Worm (Caenorhabditis elegans): ENCODE results near the gene cutl-22.

The cutl-22 gene

ce11 chrV:1151324-1151742, 9.8 kb downstream of the cutl-22 start (continued):
- TF ChIP-seq mdl-1 (tag; optimal IDR thresholded peaks at IDR 0.05) (peak; percentile 96), unc-130 (GFP tag; optimal IDR thresholded peaks at IDR 0.05) (peak; percentile 44), daf-8 (GFP tag; IDR thresholded peaks at IDR 0.05) (peak; percentile 96), spr-3 (GFP tag; optimal IDR thresholded peaks at IDR 0.05) (peak; percentile 96)

DNA sequence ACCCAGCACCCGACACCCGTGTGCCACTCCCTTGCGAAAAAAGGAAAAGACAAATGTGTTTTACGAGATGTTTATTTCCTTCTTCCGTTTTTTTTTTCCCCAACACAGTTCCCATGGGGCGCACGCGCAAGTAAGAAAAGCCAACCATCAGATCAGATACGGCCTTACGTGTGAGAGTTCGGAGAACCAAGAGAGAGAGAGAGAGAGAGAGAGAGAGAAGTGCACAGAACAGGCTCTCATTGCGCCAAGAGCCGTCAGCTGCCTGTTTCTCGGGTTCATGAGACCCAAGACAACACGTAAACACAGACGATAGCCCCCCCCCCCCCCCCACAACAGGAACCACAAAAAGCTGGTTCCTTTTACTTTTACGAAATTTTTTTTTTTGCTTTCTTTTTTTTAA, 10.3 kb downstream of the cutl-22 start:
- TF ChIP-seq egl-43 (GFP tag; IDR thresholded peaks at IDR 0.05) (no peak), mdt-29 (GFP tag; IDR thresholded peaks at IDR 0.05) (no peak), lin-13 (GFP tag; optimal IDR thresholded peaks at IDR 0.05) (no peak), daf-8 (GFP tag; IDR thresholded peaks at IDR 0.05) (no peak), nhr-6 (tag; optimal IDR thresholded peaks at IDR 0.05) (no peak), ama-1 (optimal IDR thresholded peaks at IDR 0.05) (no peak), ceh-20 (GFP tag; IDR thresholded peaks at IDR 0.05) (peak; percentile 17; the same call in 1 of the 2 replicates), lin-1 (GFP tag; IDR thresholded peaks at IDR 0.05) (no peak), nhr-25 (tag; optimal IDR thresholded peaks at IDR 0.05; ENCODE audit: borderline replicate concordance, insufficient read depth) (no peak), pqm-1 (tag; optimal IDR thresholded peaks at IDR 0.05) (no peak), spr-1 (tag; optimal IDR thresholded peaks at IDR 0.05) (no peak), hlh-30 (tag; optimal IDR thresholded peaks at IDR 0.05; ENCODE audit: insufficient read depth) (peak; percentile 55)

DNA sequence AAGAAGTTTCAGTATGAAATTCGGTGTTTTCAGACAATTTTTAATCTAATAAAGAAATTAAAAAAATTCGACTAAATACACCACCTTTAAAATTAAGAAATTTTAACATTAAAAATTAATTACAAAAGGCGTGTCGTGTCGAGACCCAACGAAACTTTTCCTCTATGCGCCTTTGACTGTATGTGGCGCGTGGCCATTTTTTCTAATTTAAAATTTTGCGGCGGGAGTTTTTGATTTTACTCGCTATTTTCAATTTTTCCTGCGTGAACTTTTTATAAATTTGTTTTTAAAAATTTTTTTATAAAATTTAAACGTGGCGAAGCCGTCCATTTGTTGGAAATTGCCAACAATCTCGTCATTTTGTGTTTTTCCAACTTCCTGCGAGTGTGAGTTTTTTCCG, 11.2 kb downstream of the cutl-22 start:
- peak; percentile 62 for TF ChIP-seq lin-38 (GFP tag; IDR thresholded peaks at IDR 0.05)
- TF ChIP-seq madf-5 (GFP tag; IDR thresholded peaks at IDR 0.05): no peak
- no peak for TF ChIP-seq F37D6.2 (tag; optimal IDR thresholded peaks at IDR 0.05)
- peak; percentile 26 for TF ChIP-seq F49E8.2 (tag; optimal IDR thresholded peaks at IDR 0.05; ENCODE audit: borderline replicate concordance)
- TF ChIP-seq snpc-1.2 (GFP tag; IDR thresholded peaks at IDR 0.05): 0 out of 2 replicates have a peak, but pooled peaks have one; percentile 15
- no peak for TF ChIP-seq nhr-6 (tag; optimal IDR thresholded peaks at IDR 0.05)

ce11 chrV:1153387-1153786, 11.9 kb downstream of the cutl-22 start:
- no peak for TF ChIP-seq Y48G9A.11 (GFP tag; IDR thresholded peaks at IDR 0.05)
- TF ChIP-seq vab-7 (GFP tag; IDR thresholded peaks at IDR 0.05): 0 out of 2 replicates have a peak, but pooled peaks have one; percentile 19
- TF ChIP-seq nhr-11 (tag; optimal IDR thresholded peaks at IDR 0.05): no peak
- peak; percentile 29 for TF ChIP-seq sdz-12 (GFP tag; optimal IDR thresholded peaks at IDR 0.05)
- TF ChIP-seq aha-1 (tag): peak; percentile 92
- TF ChIP-seq nhr-6 (tag; optimal IDR thresholded peaks at IDR 0.05): peak; percentile 11
- TF ChIP-seq ctbp-1 (GFP tag; IDR thresholded peaks at IDR 0.05): no peak
- TF ChIP-seq unc-62 (GFP tag; optimal IDR thresholded peaks at IDR 0.05 in 1 of 2): peak in 1 of 2 experiments; percentile 39
- no peak for TF ChIP-seq unc-62 (tag; optimal IDR thresholded peaks at IDR 0.05)
- TF ChIP-seq Y105C5A.15 (GFP tag; IDR thresholded peaks at IDR 0.05): 0 out of 2 replicates have a peak, but pooled peaks have one; percentile 53
- 0 out of 2 replicates have a peak, but pooled peaks have one; percentile 33 for TF ChIP-seq php-3 (GFP tag; IDR thresholded peaks at IDR 0.05)

DNA sequence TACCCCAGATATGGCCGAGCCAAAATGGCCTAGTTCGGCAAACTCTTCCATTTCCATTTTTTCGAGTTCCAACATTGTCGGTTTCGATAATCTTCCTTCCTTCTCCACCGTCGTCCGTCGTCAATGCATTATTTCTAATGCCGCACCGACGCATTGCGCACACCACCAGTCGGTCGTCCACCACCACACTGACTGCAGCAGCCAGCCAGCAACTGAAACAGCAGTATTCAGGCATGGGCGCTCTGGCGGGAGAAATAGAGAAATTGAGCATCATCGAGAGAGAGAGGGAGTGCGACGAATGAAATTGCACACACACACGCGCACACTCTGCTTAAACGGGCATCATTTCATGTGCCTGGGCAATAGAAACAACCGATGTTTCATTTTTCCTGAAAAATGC, 12.4 kb downstream of the cutl-22 start:
- no peak for TF ChIP-seq Y48G9A.11 (GFP tag; IDR thresholded peaks at IDR 0.05)
- no peak for TF ChIP-seq ama-1 (optimal IDR thresholded peaks at IDR 0.05)
- TF ChIP-seq aly-2 (tag; optimal IDR thresholded peaks at IDR 0.05): no peak
- peak; percentile 65 for TF ChIP-seq mxl-3 (GFP tag; optimal IDR thresholded peaks at IDR 0.05)
- TF ChIP-seq hif-1 (tag; optimal IDR thresholded peaks at IDR 0.05): peak in 1 of 2 experiments; percentile 66
- TF ChIP-seq snpc-4 (tag; optimal IDR thresholded peaks at IDR 0.05): no peak
- no peak for TF ChIP-seq aha-1 (tag)
- TF ChIP-seq zfp-3 (GFP tag; conservative IDR thresholded peaks at IDR 0.05): no peak
- TF ChIP-seq ZK546.5 (tag; optimal IDR thresholded peaks at IDR 0.05): no peak
- peak in 1 of 2 experiments; percentile 57 for TF ChIP-seq unc-62 (GFP tag; optimal IDR thresholded peaks at IDR 0.05 in 1 of 2)
- no peak for TF ChIP-seq unc-62 (tag; optimal IDR thresholded peaks at IDR 0.05)
- TF ChIP-seq F37D6.2 (tag; optimal IDR thresholded peaks at IDR 0.05): peak; percentile 58
- TF ChIP-seq ceh-32 (tag; optimal IDR thresholded peaks at IDR 0.05; ENCODE audit: poor library complexity): no peak
- no peak for TF ChIP-seq ztf-11 (tag; optimal IDR thresholded peaks at IDR 0.05)
- TF ChIP-seq duxl-1 (tag; optimal IDR thresholded peaks at IDR 0.05; ENCODE audit: poor library complexity): no peak
- TF ChIP-seq dmd-8 (GFP tag; IDR thresholded peaks at IDR 0.05): no peak
- no peak for TF ChIP-seq R02D3.7 (tag; optimal IDR thresholded peaks at IDR 0.05)
- peak; percentile 28; the same call in 1 of the 2 replicates for TF ChIP-seq snpc-1.2 (GFP tag; IDR thresholded peaks at IDR 0.05)
- TF ChIP-seq spr-3 (GFP tag; optimal IDR thresholded peaks at IDR 0.05): no peak
- TF ChIP-seq egl-43 (GFP tag; IDR thresholded peaks at IDR 0.05): peak; percentile 64
- no peak for TF ChIP-seq ZK337.2 (GFP tag; IDR thresholded peaks at IDR 0.05)
- no peak for TF ChIP-seq zip-11 (GFP tag; IDR thresholded peaks at IDR 0.05)
- no peak for TF ChIP-seq madf-5 (GFP tag; IDR thresholded peaks at IDR 0.05)
